Fruit fly (Drosophila melanogaster): ENCODE data around the gene CG1324.
A peak's percentile ranks its signal among the peaks of the same experiment; 100 is the strongest.

CG1324 gene

dm6 chrX:20739581-20739980 lies 3.8 kb upstream of the CG1324 start:
- no peak for TF ChIP-seq dsx (GFP tag; optimal IDR thresholded peaks at IDR 0.05; ENCODE audit: poor library complexity, severe bottlenecking)
- no peak for TF ChIP-seq Eip75B (GFP tag; optimal IDR thresholded peaks at IDR 0.05)
- no peak for TF ChIP-seq CG10631 (GFP tag; optimal IDR thresholded peaks at IDR 0.05)
- TF ChIP-seq CG6808 (GFP tag; optimal IDR thresholded peaks at IDR 0.05) = no peak
- no peak for TF ChIP-seq CG6163 (GFP tag; IDR thresholded peaks at IDR 0.05)
- no peak for TF ChIP-seq CG31627 (GFP tag; optimal IDR thresholded peaks at IDR 0.05)
- TF ChIP-seq CG11762 (GFP tag; optimal IDR thresholded peaks at IDR 0.05; ENCODE audit: insufficient read depth) = no peak
- no peak for TF ChIP-seq Eip93F (GFP tag; optimal IDR thresholded peaks at IDR 0.05)
- no peak for TF ChIP-seq CG9139 (GFP tag; optimal IDR thresholded peaks at IDR 0.05)
- TF ChIP-seq fkh (GFP tag; optimal IDR thresholded peaks at IDR 0.05) = no peak
- TF ChIP-seq topi (GFP tag; optimal IDR thresholded peaks at IDR 0.05) = no peak

- TF ChIP-seq CG6276 (GFP tag; optimal IDR thresholded peaks at IDR 0.05) (no peak), CG11762 (GFP tag; optimal IDR thresholded peaks at IDR 0.05; ENCODE audit: insufficient read depth) (no peak), CG10669 (GFP tag; optimal IDR thresholded peaks at IDR 0.05) (no peak), CG7368 (GFP tag; optimal IDR thresholded peaks at IDR 0.05) (no peak), Ets96B (tag; optimal IDR thresholded peaks at IDR 0.05) (no peak)
Measured at dm6 chrX:20731492-20731891, 4.3 kb downstream of the CG1324 start.

dm6 chrX:20728591-20728990 lies 7.2 kb downstream of the CG1324 start:
- no peak for TF ChIP-seq cyc (GFP tag; optimal IDR thresholded peaks at IDR 0.05)
- TF ChIP-seq topi (GFP tag; optimal IDR thresholded peaks at IDR 0.05) = no peak
- no peak for TF ChIP-seq Blimp-1 (GFP tag; optimal IDR thresholded peaks at IDR 0.05)
- no peak for TF ChIP-seq ss (GFP tag; optimal IDR thresholded peaks at IDR 0.05)
- TF ChIP-seq CG4318 (GFP tag; optimal IDR thresholded peaks at IDR 0.05) = no peak
- TF ChIP-seq CG10669 (GFP tag; optimal IDR thresholded peaks at IDR 0.05) = no peak
- peak; percentile 70 for TF ChIP-seq svp (GFP tag)
- no peak for TF ChIP-seq CG6163 (GFP tag; IDR thresholded peaks at IDR 0.05)

dm6 chrX:20724475-20724874 lies 11.3 kb downstream of the CG1324 start:
- no peak for TF ChIP-seq Eip93F (GFP tag; optimal IDR thresholded peaks at IDR 0.05)
- TF ChIP-seq CG8319 (GFP tag; optimal IDR thresholded peaks at IDR 0.05) = no peak
- TF ChIP-seq Smox (GFP tag; optimal IDR thresholded peaks at IDR 0.05) = no peak
- TF ChIP-seq CG15336 (GFP tag; IDR thresholded peaks at IDR 0.05) = no peak
- TF ChIP-seq OdsH (GFP tag; optimal IDR thresholded peaks at IDR 0.05) = no peak
- no peak for TF ChIP-seq CG11294 (GFP tag; IDR thresholded peaks at IDR 0.05)
- no peak for TF ChIP-seq CG32006 (GFP tag; optimal IDR thresholded peaks at IDR 0.05)
- TF ChIP-seq CG6276 (GFP tag; optimal IDR thresholded peaks at IDR 0.05) = no peak
- TF ChIP-seq Hr39 (GFP tag; optimal IDR thresholded peaks at IDR 0.05) = no peak
- TF ChIP-seq spab (GFP tag; optimal IDR thresholded peaks at IDR 0.05) = no peak
- no peak for TF ChIP-seq svp (GFP tag)
- TF ChIP-seq Sox14 (GFP tag; optimal IDR thresholded peaks at IDR 0.05) = no peak
- no peak for TF ChIP-seq CG11902 (GFP tag; optimal IDR thresholded peaks at IDR 0.05)
- TF ChIP-seq Hr38 (GFP tag; optimal IDR thresholded peaks at IDR 0.05) = no peak
- no peak for TF ChIP-seq acj6 (GFP tag; optimal IDR thresholded peaks at IDR 0.05)
- no peak for TF ChIP-seq CG34406 (GFP tag; optimal IDR thresholded peaks at IDR 0.05)
- no peak for TF ChIP-seq lz (GFP tag; optimal IDR thresholded peaks at IDR 0.05)
- no peak for TF ChIP-seq fd85E (GFP tag; optimal IDR thresholded peaks at IDR 0.05)
- no peak for TF ChIP-seq Ets21C (GFP tag; optimal IDR thresholded peaks at IDR 0.05)

dm6 chrX:20723207-20723606 lies 12.6 kb downstream of the CG1324 start:
- no peak for TF ChIP-seq CG6792 (GFP tag; optimal IDR thresholded peaks at IDR 0.05)
- TF ChIP-seq achi (GFP tag; optimal IDR thresholded peaks at IDR 0.05) = no peak
- no peak for TF ChIP-seq dac (GFP tag; optimal IDR thresholded peaks at IDR 0.05)
- peak; percentile 59 for TF ChIP-seq Eip78C (GFP tag)
- no peak for TF ChIP-seq ss (GFP tag; optimal IDR thresholded peaks at IDR 0.05)
- peak; percentile 14 for TF ChIP-seq spab (GFP tag; optimal IDR thresholded peaks at IDR 0.05)
- TF ChIP-seq Lpt (GFP tag; optimal IDR thresholded peaks at IDR 0.05) = no peak
- peak; percentile 24 for TF ChIP-seq Ets96B (tag; optimal IDR thresholded peaks at IDR 0.05)
- TF ChIP-seq Blimp-1 (GFP tag; optimal IDR thresholded peaks at IDR 0.05) = no peak
- no peak for TF ChIP-seq fd59A (GFP tag; optimal IDR thresholded peaks at IDR 0.05)
- no peak for TF ChIP-seq CG15336 (GFP tag; IDR thresholded peaks at IDR 0.05)
- TF ChIP-seq CG3032 (tag; optimal IDR thresholded peaks at IDR 0.05) = no peak
- no peak for TF ChIP-seq CG34406 (GFP tag; optimal IDR thresholded peaks at IDR 0.05)
- TF ChIP-seq Hr4 (GFP tag; optimal IDR thresholded peaks at IDR 0.05) = no peak
- no peak for TF ChIP-seq Gug (GFP tag; IDR thresholded peaks at IDR 0.05)
- TF ChIP-seq Smox (GFP tag; optimal IDR thresholded peaks at IDR 0.05) = no peak
- peak; percentile 21 for TF ChIP-seq CG32006 (GFP tag; optimal IDR thresholded peaks at IDR 0.05)
- peak; percentile 17 for TF ChIP-seq CG10669 (GFP tag; optimal IDR thresholded peaks at IDR 0.05)
- no peak for TF ChIP-seq lz (GFP tag; optimal IDR thresholded peaks at IDR 0.05)
